Fruit fly (Drosophila melanogaster) whole organism, embryonic: ENCODE results near the gene PMP34.

Experiments
- Aef1 ChIP-seq: fragments of 200-800 bp; sonication (Bioruptor generic); IDR thresholded peaks from 3 replicates; pipeline ENCODE4 v1.3.6; 2022; ENCODE audit warnings: missing biosample characterization, missing genetic modification characterization
- B-H2 ChIP-seq: fragments of 200-800 bp; sonication (Bioruptor generic); optimal IDR thresholded peaks from 2 replicates; lab custom pipeline; 2018; ENCODE audit warnings: missing biosample characterization, mild to moderate bottlenecking, missing genetic modification characterization
- CG10147 ChIP-seq: fragments of 200-800 bp; sonication (Bioruptor generic); optimal IDR thresholded peaks from 2 replicates; lab custom pipeline; 2019; ENCODE audit warnings: missing biosample characterization, mild to moderate bottlenecking, missing genetic modification characterization, moderate library complexity
- CG10209 ChIP-seq: fragments of 200-800 bp; sonication (Bioruptor generic); optimal IDR thresholded peaks from 3 replicates; lab custom pipeline; 2017; ENCODE audit warnings: missing biosample characterization, mild to moderate bottlenecking, missing genetic modification characterization, missing genetic modification reagents
- CG10462 ChIP-seq: fragments of 200-800 bp; sonication (Bioruptor generic); optimal IDR thresholded peaks from 2 replicates; lab custom pipeline; 2016; ENCODE audit warnings: missing biosample characterization, missing genetic modification characterization
- CG12219 ChIP-seq: fragments of 200-800 bp; sonication (Bioruptor generic); optimal IDR thresholded peaks from 3 replicates; lab custom pipeline; 2018; ENCODE audit warnings: missing biosample characterization, mild to moderate bottlenecking, missing genetic modification characterization
- CG12659 ChIP-seq: fragments of 200-800 bp; sonication (Bioruptor generic); optimal IDR thresholded peaks from 3 replicates; lab custom pipeline; 2017; ENCODE audit warnings: mild to moderate bottlenecking, missing biosample characterization, missing genetic modification reagents, missing genetic modification characterization
- CG12769 ChIP-seq: fragments of 200-800 bp; sonication (Bioruptor generic); optimal IDR thresholded peaks from 2 replicates; lab custom pipeline; 2019; ENCODE audit warnings: missing biosample characterization, mild to moderate bottlenecking, missing genetic modification characterization, moderate library complexity
- CG13296 ChIP-seq: fragments of 200-800 bp; sonication (Bioruptor generic); optimal IDR thresholded peaks from 3 replicates; lab custom pipeline; 2018; ENCODE audit warnings: missing biosample characterization, mild to moderate bottlenecking, missing genetic modification characterization
- CG1529 ChIP-seq: fragments of 200-800 bp; sonication (Bioruptor generic); optimal IDR thresholded peaks from 3 replicates; lab custom pipeline; 2018; ENCODE audit warnings: missing biosample characterization, missing genetic modification characterization
- CG17359 ChIP-seq: fragments of 200-800 bp; sonication (Bioruptor generic); optimal IDR thresholded peaks from 3 replicates; lab custom pipeline; 2018; ENCODE audit warnings: missing biosample characterization, mild to moderate bottlenecking, missing genetic modification characterization, moderate library complexity
- CG17361 ChIP-seq: fragments of 200-800 bp; sonication (Bioruptor generic); IDR thresholded peaks from 3 replicates; pipeline ENCODE4 v1.3.6; 2022; ENCODE audit warnings: missing biosample characterization, missing genetic modification characterization
- CG18764 ChIP-seq: fragments of 200-800 bp; sonication (Bioruptor generic); optimal IDR thresholded peaks from 3 replicates; lab custom pipeline; 2016; ENCODE audit warnings: missing biosample characterization, missing genetic modification characterization
- CG2129 ChIP-seq: fragments of 200-800 bp; sonication (Bioruptor generic); IDR thresholded peaks from 2 replicates; pipeline ENCODE4 v1.3.6; 2022; ENCODE audit warnings: missing biosample characterization, missing genetic modification characterization; ENCODE audit not compliant: partially characterized antibody
- CG2199 ChIP-seq: fragments of 200-800 bp; sonication (Bioruptor generic); IDR thresholded peaks from 3 replicates; pipeline ENCODE4 v1.3.6; 2022; ENCODE audit warnings: missing biosample characterization, missing genetic modification characterization
- CG2678 ChIP-seq: fragments of 200-800 bp; sonication (Bioruptor generic); optimal IDR thresholded peaks from 3 replicates; lab custom pipeline; 2019; ENCODE audit warnings: missing biosample characterization, mild to moderate bottlenecking, missing genetic modification characterization, moderate library complexity
- CG34376 ChIP-seq: fragments of 200-800 bp; sonication (Bioruptor generic); optimal IDR thresholded peaks from 2 replicates; lab custom pipeline; 2018; ENCODE audit warnings: missing biosample characterization, mild to moderate bottlenecking, missing genetic modification characterization
- CG4617 ChIP-seq: fragments of 200-800 bp; sonication (Bioruptor generic); optimal IDR thresholded peaks from 3 replicates; lab custom pipeline; 2016; ENCODE audit warnings: missing biosample characterization, missing genetic modification characterization, borderline replicate concordance
- CG6689 ChIP-seq: fragments of 200-800 bp; sonication (Bioruptor generic); IDR thresholded peaks from 2 replicates; pipeline ENCODE4 v1.3.6; 2022; ENCODE audit warnings: missing biosample characterization, missing genetic modification characterization
- CG7987 ChIP-seq: fragments of 200-800 bp; sonication (Bioruptor generic); optimal IDR thresholded peaks from 2 replicates; lab custom pipeline; 2018; ENCODE audit warnings: missing biosample characterization, mild to moderate bottlenecking, missing genetic modification characterization, moderate library complexity
- CG9876 ChIP-seq: fragments of 200-800 bp; sonication (Bioruptor generic); optimal IDR thresholded peaks from 2 replicates; lab custom pipeline; 2016; ENCODE audit warnings: missing biosample characterization, missing genetic modification characterization
- Dfd ChIP-seq, 2 experiments: fragments of >200 bp; optimal IDR thresholded peaks; 2 replicates each; lab custom pipeline; 2017; ENCODE audit warnings: missing biosample characterization in 2 of 2, missing genetic modification characterization in 2 of 2
- Drgx ChIP-seq: fragments of 200-800 bp; sonication (Bioruptor generic); IDR thresholded peaks from 2 replicates; pipeline ENCODE4 v1.3.6; 2022; ENCODE audit warnings: missing biosample characterization, missing genetic modification characterization
- Ets65A ChIP-seq: fragments of 200-800 bp; sonication (Bioruptor generic); peaks from one replicate; lab custom pipeline; 2016; ENCODE audit warnings: missing biosample characterization, missing genetic modification characterization
- H15 ChIP-seq: fragments of 200-800 bp; sonication (Bioruptor generic); IDR thresholded peaks from 3 replicates; pipeline ENCODE4 v1.3.6; 2022; ENCODE audit warnings: missing biosample characterization, missing genetic modification characterization
- HLH3B ChIP-seq: fragments of 200-800 bp; sonication (Bioruptor generic); IDR thresholded peaks from 2 replicates; pipeline ENCODE4 v1.3.6; 2022; ENCODE audit warnings: missing biosample characterization, missing genetic modification characterization
- HmgZ ChIP-seq: fragments of 200-800 bp; sonication (Bioruptor generic); optimal IDR thresholded peaks from 2 replicates; lab custom pipeline; 2018; ENCODE audit warnings: missing biosample characterization, mild to moderate bottlenecking, missing genetic modification characterization
- Kr ChIP-seq: fragments of 200-800 bp; sonication (Bioruptor generic); optimal IDR thresholded peaks from 2 replicates; lab custom pipeline; 2017; ENCODE audit warnings: missing biosample characterization, mild to moderate bottlenecking, missing genetic modification characterization
- Med ChIP-seq: fragments of 200-800 bp; sonication (Bioruptor generic); peaks from one replicate; lab custom pipeline; 2016; ENCODE audit warnings: missing biosample characterization, missing genetic modification characterization, mild to moderate bottlenecking, inconsistent platforms, moderate library complexity
- Nf-YA ChIP-seq: fragments of 200-800 bp; sonication (Bioruptor generic); IDR thresholded peaks from 2 replicates; pipeline ENCODE4 v1.3.6; 2022; ENCODE audit warnings: missing biosample characterization, missing genetic modification characterization
- Sox102F ChIP-seq: fragments of 200-800 bp; sonication (Bioruptor generic); optimal IDR thresholded peaks from 2 replicates; lab custom pipeline; 2018; ENCODE audit warnings: missing biosample characterization, mild to moderate bottlenecking, missing genetic modification characterization, moderate library complexity
- Xrp1 ChIP-seq: fragments of 200-800 bp; sonication (Bioruptor generic); IDR thresholded peaks from 2 replicates; pipeline ENCODE4 v1.3.6; 2022; ENCODE audit warnings: missing biosample characterization, missing genetic modification characterization
- aop ChIP-seq: fragments of 200-800 bp; sonication (Bioruptor generic); IDR thresholded peaks from 2 replicates; pipeline ENCODE4 v1.3.6; 2022; ENCODE audit warnings: missing biosample characterization, missing genetic modification characterization
- chm ChIP-seq: fragments of 200-800 bp; sonication (Bioruptor generic); IDR thresholded peaks from 2 replicates; pipeline ENCODE4 v1.3.6; 2022; ENCODE audit warnings: missing biosample characterization, missing genetic modification characterization
- dmrt99B ChIP-seq: fragments of 200-800 bp; sonication (Bioruptor generic); optimal IDR thresholded peaks from 2 replicates; lab custom pipeline; 2018; ENCODE audit warnings: missing biosample characterization, mild to moderate bottlenecking, missing genetic modification characterization, moderate library complexity
- dpn ChIP-seq, 2 experiments: fragments of 200-800 bp; sonication (Bioruptor generic); optimal IDR thresholded peaks; 3 replicates each; lab custom pipeline; 2016; ENCODE audit warnings: missing biosample characterization in 2 of 2, missing genetic modification characterization in 2 of 2
- ems ChIP-seq: fragments of 200-800 bp; sonication (Bioruptor generic); optimal IDR thresholded peaks from 3 replicates; lab custom pipeline; 2016; ENCODE audit warnings: missing biosample characterization, missing genetic modification characterization
- grau ChIP-seq: fragments of 200-800 bp; optimal IDR thresholded peaks from 3 replicates; lab custom pipeline; 2019; ENCODE audit warnings: missing biosample characterization, mild to moderate bottlenecking, missing genetic modification characterization, moderate library complexity
- hb ChIP-seq: fragments of 200-800 bp; sonication (Bioruptor generic); IDR thresholded peaks from 3 replicates; pipeline ENCODE4 v1.3.6; 2022; ENCODE audit warnings: missing biosample characterization, missing genetic modification characterization; ENCODE audit not compliant: partially characterized antibody
- lmd ChIP-seq: fragments of 200-800 bp; sonication (Bioruptor generic); IDR thresholded peaks from 2 replicates; pipeline ENCODE4 v1.3.6; 2022; ENCODE audit warnings: missing biosample characterization, missing genetic modification characterization
- pan ChIP-seq, 4 experiments: fragments of >200 bp in 3 of 4; fragments of 200-800 bp in 1 of 4; sonication (Bioruptor generic) in 1 of 4; optimal IDR thresholded peaks in 3 of 4; IDR thresholded peaks in 1 of 4; 2 replicates each; pipeline versions ENCODE4 v1.3.6 to Lab custom; 2017 to 2022; ENCODE audit warnings: missing biosample characterization in 2 of 4, missing genetic modification characterization in 2 of 4, mixed read lengths in 1 of 4
- pita ChIP-seq: fragments of 200-800 bp; sonication (Bioruptor generic); optimal IDR thresholded peaks from 2 replicates; lab custom pipeline; 2017; ENCODE audit warnings: missing biosample characterization, mild to moderate bottlenecking, missing genetic modification characterization
- ro ChIP-seq: fragments of 200-800 bp; sonication (Bioruptor generic); IDR thresholded peaks from 2 replicates; pipeline ENCODE4 v1.3.6; 2022; ENCODE audit warnings: missing biosample characterization, missing genetic modification characterization
- sc ChIP-seq, 3 experiments: fragments of >200 bp in 2 of 3; fragments of 200-800 bp in 1 of 3; sonication (Bioruptor generic) in 1 of 3; optimal IDR thresholded peaks; 2 replicates in 2 of 3; 3 replicates in 1 of 3; lab custom pipeline; 2017; ENCODE audit warnings: mild to moderate bottlenecking in 1 of 3, missing biosample characterization in 1 of 3, missing genetic modification characterization in 1 of 3, missing genetic modification reagents in 1 of 3
- sens ChIP-seq: fragments of 200-800 bp; sonication (Bioruptor generic); peaks from one replicate; lab custom pipeline; 2016; ENCODE audit warnings: missing biosample characterization, missing genetic modification characterization
- sisA ChIP-seq: fragments of 200-800 bp; sonication (Bioruptor generic); IDR thresholded peaks from 2 replicates; pipeline ENCODE4 v1.3.6; 2022; ENCODE audit warnings: missing biosample characterization, missing genetic modification characterization
- tna ChIP-seq: fragments of 200-800 bp; sonication (Bioruptor generic); IDR thresholded peaks from 2 replicates; pipeline ENCODE4 v1.3.6; 2022; ENCODE audit warnings: missing biosample characterization, missing genetic modification characterization; ENCODE audit not compliant: partially characterized antibody
- unc-4 ChIP-seq: fragments of 200-800 bp; sonication (Bioruptor generic); IDR thresholded peaks from 2 replicates; pipeline ENCODE4 v1.3.6; 2022; ENCODE audit warnings: missing biosample characterization, missing genetic modification characterization; ENCODE audit not compliant: partially characterized antibody
- vvl ChIP-seq: fragments of 200-800 bp; sonication (Bioruptor generic); IDR thresholded peaks from 2 replicates; pipeline ENCODE4 v1.3.6; 2022; ENCODE audit warnings: missing biosample characterization, missing genetic modification characterization

Gene PMP34

DNA sequence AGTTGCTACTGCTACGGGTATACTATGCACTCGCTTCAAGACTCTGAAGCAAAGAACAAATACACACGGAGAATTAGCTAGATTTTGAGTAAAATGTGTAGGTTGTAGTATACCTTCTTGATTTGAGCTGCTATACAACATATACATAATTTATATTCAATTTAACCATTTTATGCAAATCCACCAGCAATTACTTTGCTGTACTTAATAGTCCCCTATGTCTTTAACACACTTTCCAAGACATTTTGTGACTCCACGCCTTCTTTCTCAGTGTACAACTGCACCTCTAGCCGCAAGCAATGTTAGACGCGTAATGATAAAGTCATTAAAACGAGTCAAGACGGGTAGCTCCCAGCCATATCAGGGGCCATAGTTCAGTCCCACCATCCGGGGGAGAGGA, 18.0 kb downstream of the PMP34 start (continued):
- no peak for TF ChIP-seq CG12219
- no peak for TF ChIP-seq unc-4
- TF ChIP-seq Nf-YA (GFP tag; lab: Robert Waterston, UW): no peak
- no peak for TF ChIP-seq aop (GFP tag; lab: Robert Waterston, UW)
- no peak for TF ChIP-seq Dfd (GFP tag; optimal IDR thresholded peaks at IDR 0.05; lab: Kevin White, UChicago)
- no peak for TF ChIP-seq HmgZ (tag; lab: Kevin White, UChicago)
- no peak for TF ChIP-seq sc (optimal IDR thresholded peaks at IDR 0.05; lab: Kevin White, UChicago)
- no peak for TF ChIP-seq sc (GFP tag; optimal IDR thresholded peaks at IDR 0.05; lab: Kevin White, UChicago)
- TF ChIP-seq sens (GFP tag; lab: Kevin White, UChicago): peak; percentile 88
- no peak for TF ChIP-seq CG10462 (GFP tag; lab: Kevin White, UChicago)
- no peak for TF ChIP-seq CG10209 (GFP tag; lab: Kevin White, UChicago)
- TF ChIP-seq CG18764 (GFP tag; lab: Kevin White, UChicago): no peak
- TF ChIP-seq CG9876 (GFP tag; lab: Kevin White, UChicago): no peak
- TF ChIP-seq CG2129: no peak
- TF ChIP-seq CG12769 (tag; lab: Kevin White, UChicago): no peak
- no peak for TF ChIP-seq dmrt99B
- TF ChIP-seq CG34376 (GFP tag; lab: Kevin White, UChicago): no peak
- TF ChIP-seq CG12659: no peak
- TF ChIP-seq Kr (GFP tag; lab: Kevin White, UChicago): no peak
- TF ChIP-seq dpn (GFP tag; optimal IDR thresholded peaks at IDR 0.05; lab: Kevin White, UChicago): no peak
- TF ChIP-seq B-H2 (GFP tag; lab: Kevin White, UChicago): no peak
- peak; percentile 76 for TF ChIP-seq Ets65A
- no peak for TF ChIP-seq Sox102F (GFP tag; lab: Kevin White, UChicago)
- no peak for TF ChIP-seq CG10147
- no peak for TF ChIP-seq CG13296 (GFP tag; lab: Kevin White, UChicago)

DNA sequence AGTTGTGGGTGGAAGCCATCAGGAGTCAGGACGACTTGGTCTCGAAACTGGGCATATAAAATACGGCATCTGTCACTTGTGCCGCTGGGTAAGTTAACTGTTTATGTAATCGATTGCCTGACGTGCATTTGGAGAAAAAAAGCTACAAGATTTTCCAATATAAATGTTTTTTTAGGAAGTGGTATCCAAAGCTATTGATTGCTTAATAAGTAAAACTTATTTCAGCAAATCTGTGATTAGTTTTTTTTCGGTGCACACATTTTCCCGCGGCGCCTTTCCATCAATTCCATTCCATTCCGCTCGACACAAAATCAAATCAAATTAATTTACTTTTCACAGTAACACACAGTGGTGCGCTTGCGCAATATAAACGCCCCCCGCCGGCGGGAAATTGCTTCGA, 21.0 kb downstream of the PMP34 start:
- TF ChIP-seq CG17361 (GFP tag; lab: Robert Waterston, UW) (0 out of 3 replicates have a peak, but pooled peaks have one; percentile 9), tna (GFP tag; lab: Robert Waterston, UW) (no peak), dmrt99B (peak; percentile 0), Xrp1 (GFP tag; lab: Robert Waterston, UW) (0 out of 2 replicates have a peak, but pooled peaks have one; percentile 23), CG17359 (tag; lab: Kevin White, UChicago) (no peak), ro (GFP tag; lab: Robert Waterston, UW) (no peak), CG7987 (GFP tag; lab: Kevin White, UChicago) (no peak), CG6689 (peak; percentile 28; the same call in 1 of the 2 replicates), sisA (GFP tag; lab: Robert Waterston, UW) (0 out of 2 replicates have a peak, but pooled peaks have one; percentile 12), Drgx (peak; percentile 59), CG2678 (tag; lab: Kevin White, UChicago) (no peak), grau (no peak), H15 (GFP tag; lab: Robert Waterston, UW) (0 out of 3 replicates have a peak, but pooled peaks have one; percentile 39), CG1529 (no peak), pan (optimal IDR thresholded peaks at IDR 0.05; lab: Kevin White, UChicago) (no peak), pan (GFP tag; optimal IDR thresholded peaks at IDR 0.05 in 1 of 2, IDR thresholded peaks at IDR 0.05 in 1 of 2) (no peak), vvl (peak; percentile 32; the same call in 1 of the 2 replicates), Aef1 (GFP tag; lab: Robert Waterston, UW) (0 out of 3 replicates have a peak, but pooled peaks have one; percentile 12), ems (no peak), CG4617 (no peak), Med (GFP tag; lab: Kevin White, UChicago) (peak; percentile 14), pita (GFP tag; lab: Kevin White, UChicago) (no peak), lmd (peak; percentile 25; the same call in 1 of the 2 replicates), hb (GFP tag; lab: Robert Waterston, UW) (no peak), HLH3B (0 out of 2 replicates have a peak, but pooled peaks have one; percentile 11), CG2199 (no peak), chm (GFP tag; lab: Robert Waterston, UW) (no peak)
